Fruit fly (Drosophila melanogaster): ENCODE results near the gene slp1.

The slp1 gene

DNA sequence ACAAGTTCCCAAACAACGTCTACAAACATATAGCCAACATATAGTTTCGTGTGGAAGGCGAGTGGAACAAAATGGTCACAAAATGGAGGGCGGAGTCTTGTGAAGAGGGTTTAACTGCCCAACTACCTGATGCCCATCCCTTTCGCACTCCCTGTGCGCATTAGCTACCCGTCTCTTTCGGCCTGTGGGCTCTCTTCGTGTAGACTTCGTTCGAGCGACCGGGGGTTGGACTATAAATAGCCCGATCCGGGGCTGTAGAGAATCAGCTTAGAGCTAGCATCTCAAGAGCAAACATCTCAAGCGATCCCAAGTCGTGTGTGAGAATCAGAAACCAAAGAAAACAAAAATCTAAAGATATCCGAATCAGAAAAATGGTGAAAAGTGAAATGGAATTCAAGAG is at the start of gene slp1:
TSS of gene slp1 (plus strand) at position 263 of the 400 bp plus-strand sequence.
- TF ChIP-seq h (optimal IDR thresholded peaks at IDR 0.05) (no peak), psq (optimal IDR thresholded peaks at IDR 0.05) (no peak), Sin3A (optimal IDR thresholded peaks at IDR 0.05) (no peak), insv (optimal IDR thresholded peaks at IDR 0.05) (no peak), ttk (optimal IDR thresholded peaks at IDR 0.05) (no peak), Myc (optimal IDR thresholded peaks at IDR 0.05) (no peak)

DNA sequence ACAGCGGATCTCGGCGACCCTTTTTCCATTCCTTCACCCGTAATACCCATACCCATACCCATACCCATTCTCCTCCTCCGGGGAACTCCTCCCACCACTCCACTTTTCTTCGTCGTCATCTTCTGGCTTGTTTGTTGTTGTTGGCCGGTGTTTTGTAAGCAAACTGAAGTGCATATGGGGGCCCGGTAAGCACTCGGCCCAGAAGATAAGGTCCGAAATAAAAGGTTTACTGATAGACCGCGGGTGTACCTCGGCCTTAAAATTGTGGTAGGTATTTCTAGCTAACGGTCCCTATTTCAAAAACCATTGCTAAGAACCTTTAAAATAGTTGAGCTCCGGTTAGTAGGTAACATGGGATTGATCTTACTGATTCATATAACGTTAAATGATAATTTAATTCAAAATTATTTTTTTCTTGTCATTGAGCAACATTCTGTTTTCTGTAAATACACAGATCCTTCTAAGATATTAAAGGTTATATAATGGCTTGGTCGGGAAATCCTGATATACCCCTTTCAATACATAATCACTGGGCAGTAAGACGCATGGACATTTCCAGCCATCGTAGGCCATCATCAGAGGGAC is 49.6 kb upstream of the slp1 start:
- TF ChIP-seq Myc (optimal IDR thresholded peaks at IDR 0.05) = no peak
- no peak for TF ChIP-seq ttk (optimal IDR thresholded peaks at IDR 0.05)
- no peak for TF ChIP-seq h (optimal IDR thresholded peaks at IDR 0.05)
- no peak for TF ChIP-seq psq (optimal IDR thresholded peaks at IDR 0.05)
- TF ChIP-seq insv (optimal IDR thresholded peaks at IDR 0.05) = no peak
- no peak for TF ChIP-seq Sin3A (optimal IDR thresholded peaks at IDR 0.05)

DNA sequence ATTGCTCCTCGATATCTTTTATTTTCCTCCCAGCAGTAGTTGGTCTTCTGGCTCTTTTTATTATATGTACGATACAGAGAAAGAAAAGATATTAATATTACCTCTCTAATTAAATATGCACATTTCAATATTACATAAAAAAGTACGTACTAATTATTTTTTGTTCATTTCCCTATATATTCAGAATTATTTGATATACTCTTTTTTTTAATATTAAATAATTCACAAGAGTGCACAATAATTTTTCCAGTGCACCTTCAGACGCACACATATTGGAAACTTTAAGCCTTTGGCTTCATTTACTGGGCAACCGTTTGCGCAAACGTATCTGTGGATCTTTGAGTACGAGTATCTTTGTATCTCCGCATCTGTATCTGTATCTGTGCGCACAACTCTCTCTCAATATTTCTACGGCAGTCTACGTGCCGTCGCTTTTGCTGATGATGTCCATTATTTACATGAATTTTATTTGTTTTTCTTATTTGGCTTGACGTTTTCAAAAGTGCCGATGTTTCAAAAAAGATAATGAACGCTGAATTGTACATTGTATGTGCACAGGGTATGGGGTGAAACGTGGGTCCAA is 48.8 kb upstream of the slp1 start:
- no peak for TF ChIP-seq ttk (optimal IDR thresholded peaks at IDR 0.05)
- no peak for TF ChIP-seq psq (optimal IDR thresholded peaks at IDR 0.05)
- no peak for TF ChIP-seq Sin3A (optimal IDR thresholded peaks at IDR 0.05)
- TF ChIP-seq insv (optimal IDR thresholded peaks at IDR 0.05) = no peak
- no peak for TF ChIP-seq Myc (optimal IDR thresholded peaks at IDR 0.05)
- TF ChIP-seq h (optimal IDR thresholded peaks at IDR 0.05) = no peak

DNA sequence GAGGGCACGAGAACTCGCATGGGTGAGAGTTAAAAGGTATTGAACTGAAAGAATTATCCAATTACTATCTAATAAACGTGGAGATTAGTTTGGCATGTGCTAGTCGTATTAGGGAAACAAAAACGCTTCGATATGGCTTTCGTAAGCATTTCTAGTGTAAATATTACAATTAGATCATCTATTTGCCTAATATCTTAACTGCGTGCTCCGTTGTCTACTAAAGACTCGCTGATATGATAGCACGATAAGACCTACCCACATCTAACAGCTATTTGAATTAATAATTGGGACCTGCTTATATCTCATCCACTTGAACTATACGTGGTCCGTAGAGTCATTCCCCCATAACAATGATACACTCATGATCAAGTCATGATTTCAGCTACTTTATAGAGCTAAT is 48.0 kb upstream of the slp1 start:
- TF ChIP-seq psq (optimal IDR thresholded peaks at IDR 0.05) (no peak), ttk (optimal IDR thresholded peaks at IDR 0.05) (no peak), insv (optimal IDR thresholded peaks at IDR 0.05) (no peak), h (optimal IDR thresholded peaks at IDR 0.05) (no peak), Sin3A (optimal IDR thresholded peaks at IDR 0.05) (no peak), Myc (optimal IDR thresholded peaks at IDR 0.05) (no peak)

DNA sequence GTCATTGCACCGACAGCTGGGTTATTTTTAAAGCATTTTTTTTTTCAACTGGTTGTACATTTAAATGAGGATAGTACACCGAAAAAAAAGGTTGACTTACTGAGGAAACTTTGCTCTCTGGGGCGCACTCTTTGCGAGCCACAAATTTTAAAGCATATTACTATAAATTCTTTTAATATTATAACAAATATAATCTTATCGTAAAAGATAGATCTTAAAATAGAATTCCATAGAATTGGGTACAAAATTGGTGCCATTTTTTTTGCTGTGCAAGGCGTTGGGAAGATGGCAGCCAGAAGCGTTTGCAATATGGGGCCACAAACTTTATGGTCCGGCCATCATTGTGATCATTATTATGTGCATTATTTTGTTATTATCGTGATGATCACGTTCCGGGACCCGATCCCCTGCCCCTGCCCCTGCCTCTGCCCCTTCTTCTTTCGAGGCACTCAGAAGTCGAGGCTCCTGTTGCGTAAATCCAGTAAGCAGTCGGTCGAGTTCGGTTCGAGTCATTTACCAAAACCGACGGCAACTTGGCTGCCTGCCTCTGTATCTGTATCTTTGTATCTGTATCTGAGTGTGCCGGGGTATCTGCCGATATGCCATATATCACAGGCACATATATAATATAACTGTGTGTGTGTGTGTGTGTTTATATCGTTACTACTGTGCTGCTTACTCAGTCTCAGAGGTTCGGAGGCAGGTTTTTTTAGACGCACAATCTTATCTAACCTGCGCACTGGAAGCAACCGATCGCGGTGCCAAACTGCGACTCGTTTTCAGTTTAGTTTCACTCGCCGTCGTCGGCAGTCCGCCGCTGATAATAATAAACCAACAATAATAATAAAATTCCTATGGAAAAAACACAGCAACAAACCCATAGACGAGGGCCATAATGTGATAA is 47.1 kb upstream of the slp1 start:
- TF ChIP-seq insv (optimal IDR thresholded peaks at IDR 0.05) (no peak), ttk (optimal IDR thresholded peaks at IDR 0.05) (no peak), Myc (optimal IDR thresholded peaks at IDR 0.05) (no peak), psq (optimal IDR thresholded peaks at IDR 0.05) (no peak), h (optimal IDR thresholded peaks at IDR 0.05) (no peak), Sin3A (optimal IDR thresholded peaks at IDR 0.05) (no peak)

DNA sequence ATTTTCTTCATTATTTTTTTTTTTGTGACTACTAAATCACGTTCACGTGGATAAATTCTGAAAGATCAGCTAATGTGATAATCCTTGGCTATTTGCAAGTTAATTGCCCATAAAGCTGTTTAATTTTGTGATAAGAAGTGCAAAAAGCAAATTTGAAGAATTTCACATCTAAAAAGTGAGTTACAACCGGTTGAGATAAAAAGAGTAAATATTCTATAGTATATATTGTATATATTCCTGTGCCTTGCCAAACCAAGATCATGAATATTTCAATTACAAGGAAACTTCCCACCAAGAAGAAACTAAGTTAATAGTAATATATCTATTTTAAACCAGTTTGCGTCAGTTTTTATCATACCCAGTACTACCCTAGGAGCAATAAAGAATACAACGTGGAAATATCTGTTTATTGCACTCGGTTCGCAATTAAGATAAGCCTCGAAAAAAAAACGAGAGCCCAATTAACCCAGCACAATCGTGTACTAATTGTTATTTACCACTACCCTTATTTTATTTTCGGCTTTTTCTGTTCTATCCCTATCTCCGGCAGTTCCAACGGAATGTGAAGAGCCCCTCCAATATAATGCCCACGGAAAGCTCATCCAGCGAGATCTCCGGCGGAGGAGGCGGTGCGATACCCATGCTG is 46.2 kb upstream of the slp1 start:
- TF ChIP-seq h (optimal IDR thresholded peaks at IDR 0.05) = no peak
- no peak for TF ChIP-seq Sin3A (optimal IDR thresholded peaks at IDR 0.05)
- TF ChIP-seq ttk (optimal IDR thresholded peaks at IDR 0.05) = no peak
- TF ChIP-seq psq (optimal IDR thresholded peaks at IDR 0.05) = no peak
- TF ChIP-seq Myc (optimal IDR thresholded peaks at IDR 0.05) = no peak
- TF ChIP-seq insv (optimal IDR thresholded peaks at IDR 0.05) = no peak

DNA sequence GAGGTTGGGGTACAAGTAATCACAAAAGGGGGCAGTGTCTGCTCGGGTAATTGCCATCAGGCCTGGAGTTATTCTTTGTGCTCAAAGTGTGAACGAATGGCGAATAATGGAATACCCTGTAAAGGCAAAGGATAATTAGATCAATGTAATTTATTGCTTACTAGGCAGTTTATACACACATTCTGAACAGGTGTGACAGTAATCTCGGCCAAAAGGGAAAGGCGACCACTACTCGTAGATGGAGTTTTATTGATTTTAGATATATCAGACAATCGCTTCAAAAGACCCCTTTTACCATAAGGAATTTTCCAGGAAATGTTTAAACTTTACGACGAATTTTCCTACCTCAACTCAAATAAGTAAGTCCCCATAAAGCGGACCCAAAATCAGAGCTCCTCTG is 44.9 kb upstream of the slp1 start:
- TF ChIP-seq h (optimal IDR thresholded peaks at IDR 0.05) = no peak
- no peak for TF ChIP-seq psq (optimal IDR thresholded peaks at IDR 0.05)
- TF ChIP-seq Sin3A (optimal IDR thresholded peaks at IDR 0.05) = no peak

DNA sequence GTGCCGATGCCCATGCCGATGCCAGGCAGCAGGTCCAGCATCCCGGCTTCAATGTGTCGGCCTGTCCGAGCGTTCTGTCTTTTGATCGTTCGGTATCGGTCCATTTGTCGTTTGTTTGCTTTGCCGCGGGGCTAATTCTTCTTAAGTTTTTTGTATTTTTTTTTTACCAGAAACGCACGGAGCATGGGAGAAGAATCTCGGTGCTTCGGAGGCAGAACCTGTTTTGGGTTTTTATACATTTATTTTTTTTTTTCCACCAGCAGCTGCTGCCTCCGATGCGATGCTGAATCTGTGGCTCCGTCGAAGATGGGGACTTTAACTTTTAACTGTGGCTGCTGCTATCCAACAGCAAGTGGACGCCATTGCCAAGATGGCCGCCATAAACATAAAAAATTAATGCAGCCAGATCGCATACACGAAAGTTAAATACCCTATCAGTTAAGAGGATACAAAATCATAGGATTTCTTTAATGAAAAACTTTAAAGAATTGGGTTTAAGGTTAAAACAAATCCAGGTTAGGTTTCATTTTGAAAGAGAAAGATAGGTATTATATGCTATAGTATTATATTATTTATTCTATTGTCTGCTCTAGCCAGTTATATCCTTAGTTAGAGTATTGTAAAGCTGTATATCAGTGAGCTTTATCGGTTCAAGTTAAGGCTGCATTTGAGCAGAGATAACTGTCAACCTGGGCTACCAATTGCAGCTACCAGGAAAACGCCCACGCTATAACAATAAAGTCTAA is 44.2 kb upstream of the slp1 start:
- no peak for TF ChIP-seq Myc (optimal IDR thresholded peaks at IDR 0.05)
- TF ChIP-seq ttk (optimal IDR thresholded peaks at IDR 0.05) = no peak
- no peak for TF ChIP-seq psq (optimal IDR thresholded peaks at IDR 0.05)
- no peak for TF ChIP-seq Sin3A (optimal IDR thresholded peaks at IDR 0.05)
- TF ChIP-seq h (optimal IDR thresholded peaks at IDR 0.05) = no peak
- TF ChIP-seq insv (optimal IDR thresholded peaks at IDR 0.05) = no peak

DNA sequence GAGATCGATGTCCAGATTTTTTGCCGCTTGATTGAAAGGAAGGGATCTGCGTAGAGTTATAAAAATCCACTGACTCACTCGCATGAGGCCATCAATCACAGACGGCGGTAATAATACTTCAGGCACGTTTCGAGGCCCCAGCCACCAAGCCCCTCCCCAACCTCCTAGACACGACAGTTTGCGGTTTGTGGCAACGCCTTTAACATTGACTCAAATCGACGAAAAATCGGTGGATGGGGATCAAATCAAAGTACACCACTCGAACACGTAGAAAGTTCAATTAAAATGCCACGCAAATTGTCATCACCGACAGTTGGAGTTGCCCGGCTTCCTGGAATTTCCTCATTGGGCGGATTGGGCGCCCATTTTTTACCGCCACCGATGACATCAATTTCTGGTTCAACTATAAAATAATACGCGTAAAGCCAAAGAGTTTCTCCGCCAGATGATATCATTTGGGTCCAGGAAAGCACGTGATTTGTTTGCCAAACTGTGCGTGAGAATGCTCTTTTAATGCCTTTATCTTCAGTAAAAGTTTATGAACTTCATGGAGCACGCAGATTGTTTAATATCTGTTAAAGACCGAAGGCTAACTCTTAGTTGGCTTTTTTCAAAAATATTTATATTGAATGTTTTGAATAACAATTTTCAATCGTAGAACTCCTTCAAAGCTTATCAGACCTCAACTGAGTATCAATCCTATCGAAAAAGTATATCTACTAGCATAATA is 41.0 kb upstream of the slp1 start, which contains the start of gene CG31960:
TSS of gene CG31960 (plus strand) at position 680 of the 730 bp plus-strand sequence.
- TF ChIP-seq ttk (optimal IDR thresholded peaks at IDR 0.05) (no peak), Myc (optimal IDR thresholded peaks at IDR 0.05) (no peak), h (optimal IDR thresholded peaks at IDR 0.05) (no peak), insv (optimal IDR thresholded peaks at IDR 0.05) (no peak), psq (optimal IDR thresholded peaks at IDR 0.05) (no peak), Sin3A (optimal IDR thresholded peaks at IDR 0.05) (no peak)

DNA sequence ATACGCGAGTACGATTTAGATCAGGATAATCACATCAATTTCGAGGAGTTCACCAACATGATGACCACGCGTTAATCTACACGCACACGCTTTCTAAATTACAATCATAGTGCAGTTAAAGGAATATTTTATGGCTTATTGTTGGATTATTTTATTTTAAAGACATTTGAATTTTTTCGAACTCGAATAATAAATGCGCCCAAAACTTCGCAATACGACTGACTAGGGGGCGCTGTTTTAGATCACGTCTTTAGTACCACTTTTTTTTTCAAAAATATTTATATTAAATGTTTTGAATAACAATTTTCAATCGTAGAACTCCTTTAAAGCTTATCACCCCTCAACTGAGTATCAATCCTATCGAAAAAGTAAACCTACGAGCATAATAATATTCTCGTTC is 40.1 kb upstream of the slp1 start:
- TF ChIP-seq h (optimal IDR thresholded peaks at IDR 0.05) = no peak
- TF ChIP-seq ttk (optimal IDR thresholded peaks at IDR 0.05) = no peak
- no peak for TF ChIP-seq insv (optimal IDR thresholded peaks at IDR 0.05)
- no peak for TF ChIP-seq Myc (optimal IDR thresholded peaks at IDR 0.05)
- no peak for TF ChIP-seq Sin3A (optimal IDR thresholded peaks at IDR 0.05)
- no peak for TF ChIP-seq psq (optimal IDR thresholded peaks at IDR 0.05)

DNA sequence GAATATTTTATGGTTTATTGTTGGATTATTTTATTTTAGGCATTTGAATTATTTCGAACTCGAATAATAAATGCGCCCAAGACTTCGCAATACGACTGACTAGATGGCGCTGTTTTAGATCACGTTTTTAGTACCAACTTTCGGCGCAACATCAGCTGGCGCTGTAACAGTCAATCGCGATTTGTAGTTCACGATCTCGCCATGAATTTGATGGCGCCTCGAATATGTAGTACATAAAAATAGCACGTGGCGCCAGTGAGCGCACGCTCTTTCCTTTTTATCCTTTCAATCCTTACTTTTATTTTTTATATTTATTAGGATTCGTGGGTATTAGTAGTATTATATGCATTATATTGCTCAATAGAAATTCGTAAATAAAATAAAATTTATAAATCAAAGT is 39.2 kb upstream of the slp1 start:
- TF ChIP-seq ttk (optimal IDR thresholded peaks at IDR 0.05) = no peak
- no peak for TF ChIP-seq insv (optimal IDR thresholded peaks at IDR 0.05)
- no peak for TF ChIP-seq psq (optimal IDR thresholded peaks at IDR 0.05)
- no peak for TF ChIP-seq h (optimal IDR thresholded peaks at IDR 0.05)
- TF ChIP-seq Myc (optimal IDR thresholded peaks at IDR 0.05) = no peak
- TF ChIP-seq Sin3A (optimal IDR thresholded peaks at IDR 0.05) = no peak
